Worm (Caenorhabditis elegans): ENCODE results near the gene irld-65.

ce11 chrII:2920817-2921458, 16.8 kb downstream of the irld-65 start:
- no peak for TF ChIP-seq pes-1 (GFP tag; IDR thresholded peaks at IDR 0.05)
- TF ChIP-seq ceh-36 (tag; optimal IDR thresholded peaks at IDR 0.05): no peak
- no peak for TF ChIP-seq tbx-37 (GFP tag; conservative IDR thresholded peaks at IDR 0.05)
- TF ChIP-seq ama-1 (optimal IDR thresholded peaks at IDR 0.05): no peak
- no peak for TF ChIP-seq sea-1 (GFP tag; conservative IDR thresholded peaks at IDR 0.05)
- TF ChIP-seq aly-1 (tag; optimal IDR thresholded peaks at IDR 0.05): no peak
- TF ChIP-seq hmbx-1 (tag; optimal IDR thresholded peaks at IDR 0.05): no peak
- TF ChIP-seq scrt-1 (GFP tag; IDR thresholded peaks at IDR 0.05): no peak
- no peak for TF ChIP-seq tra-4 (tag; optimal IDR thresholded peaks at IDR 0.05)
- TF ChIP-seq hnd-1 (tag; optimal IDR thresholded peaks at IDR 0.05): no peak
- no peak for TF ChIP-seq ets-7 (tag; optimal IDR thresholded peaks at IDR 0.05)
- TF ChIP-seq flt-1 (GFP tag; IDR thresholded peaks at IDR 0.05): no peak
- no peak for TF ChIP-seq B0310.2 (tag; optimal IDR thresholded peaks at IDR 0.05)
- no peak for TF ChIP-seq ceh-13 (GFP tag; optimal IDR thresholded peaks at IDR 0.05)
